Fruit fly (Drosophila melanogaster): ENCODE data around the gene mRpL1.

mRpL1 gene

dm6 chr3R:8316344-8317105 is 15.3 kb downstream of the mRpL1 start, which contains the start of gene Coq2 (continued):
- TF ChIP-seq MBD-R2 (GFP tag; IDR thresholded peaks at IDR 0.05), result peak; percentile 82
- TF ChIP-seq ranshi (GFP tag; IDR thresholded peaks at IDR 0.05), result no peak
- TF ChIP-seq jumu (GFP tag; optimal IDR thresholded peaks at IDR 0.05), result no peak
- TF ChIP-seq sob (GFP tag; IDR thresholded peaks at IDR 0.05), result no peak
- no peak for TF ChIP-seq klu (GFP tag; IDR thresholded peaks at IDR 0.05)
- TF ChIP-seq Tbp (GFP tag; optimal IDR thresholded peaks at IDR 0.05), result no peak
- no peak for TF ChIP-seq emc (GFP tag; optimal IDR thresholded peaks at IDR 0.05)
- no peak for TF ChIP-seq ato (GFP tag; IDR thresholded peaks at IDR 0.05; ENCODE audit: partially characterized antibody)
- TF ChIP-seq yki (optimal IDR thresholded peaks at IDR 0.05), result no peak
- peak; percentile 100 for TF ChIP-seq MTF-1 (GFP tag; optimal IDR thresholded peaks at IDR 0.05; ENCODE audit: borderline replicate concordance)
- TF ChIP-seq Dref (GFP tag; IDR thresholded peaks at IDR 0.05), result peak; percentile 47; the same call in 1 of the 2 replicates
- TF ChIP-seq wor (GFP tag; IDR thresholded peaks at IDR 0.05), result no peak
- no peak for TF ChIP-seq chinmo (GFP tag; IDR thresholded peaks at IDR 0.05; ENCODE audit: partially characterized antibody)
- TF ChIP-seq CG15011 (GFP tag; optimal IDR thresholded peaks at IDR 0.05), result no peak
- no peak for TF ChIP-seq Asciz (GFP tag; optimal IDR thresholded peaks at IDR 0.05)
- TF ChIP-seq CG13296 (GFP tag; optimal IDR thresholded peaks at IDR 0.05), result no peak
- TF ChIP-seq CG33213 (GFP tag; optimal IDR thresholded peaks at IDR 0.05), result peak; percentile 21
- TF ChIP-seq Atf-2 (GFP tag; optimal IDR thresholded peaks at IDR 0.05), result no peak
- no peak for TF ChIP-seq crc (GFP tag; optimal IDR thresholded peaks at IDR 0.05)
- TF ChIP-seq row (GFP tag; IDR thresholded peaks at IDR 0.05), result peak; percentile 28; the same call in 1 of the 3 replicates
- TF ChIP-seq PHDP (tag; optimal IDR thresholded peaks at IDR 0.05), result no peak
- TF ChIP-seq CG8924 (tag; optimal IDR thresholded peaks at IDR 0.05), result no peak
- no peak for TF ChIP-seq BtbVII (GFP tag; optimal IDR thresholded peaks at IDR 0.05)
- peak; percentile 24; the same call in 1 of the 2 replicates for TF ChIP-seq GATAe (GFP tag; conservative IDR thresholded peaks at IDR 0.05)
- no peak for TF ChIP-seq Hand (GFP tag; optimal IDR thresholded peaks at IDR 0.05)
- TF ChIP-seq pnt (GFP tag; optimal IDR thresholded peaks at IDR 0.05), result no peak
- no peak for TF ChIP-seq CG2202 (tag; optimal IDR thresholded peaks at IDR 0.05)
- TF ChIP-seq cg (GFP tag; optimal IDR thresholded peaks at IDR 0.05), result no peak
- TF ChIP-seq D (optimal IDR thresholded peaks at IDR 0.05), result no peak
- TF ChIP-seq D (GFP tag; optimal IDR thresholded peaks at IDR 0.05), result no peak
- no peak for TF ChIP-seq CG4707 (GFP tag; optimal IDR thresholded peaks at IDR 0.05)
- TF ChIP-seq nerfin-2 (GFP tag; IDR thresholded peaks at IDR 0.05; ENCODE audit: partially characterized antibody), result no peak
- peak; percentile 79 for TF ChIP-seq Med (GFP tag)
- no peak for TF ChIP-seq CG11560 (tag; IDR thresholded peaks at IDR 0.05)
- TF ChIP-seq ab (GFP tag; optimal IDR thresholded peaks at IDR 0.05), result no peak
- peak; percentile 77 for TF ChIP-seq CG3847 (GFP tag; IDR thresholded peaks at IDR 0.05)
- TF ChIP-seq CG10274 (GFP tag; optimal IDR thresholded peaks at IDR 0.05), result no peak
- no peak for TF ChIP-seq CG14014 (GFP tag; IDR thresholded peaks at IDR 0.05)
- TF ChIP-seq CG2889 (GFP tag; IDR thresholded peaks at IDR 0.05), result no peak
- TF ChIP-seq D19B (GFP tag; optimal IDR thresholded peaks at IDR 0.05), result no peak
- TF ChIP-seq CG15514 (GFP tag; optimal IDR thresholded peaks at IDR 0.05), result peak; percentile 60
- no peak for TF ChIP-seq CG34376 (GFP tag; optimal IDR thresholded peaks at IDR 0.05)
- no peak for TF ChIP-seq Doc3 (GFP tag; IDR thresholded peaks at IDR 0.05; ENCODE audit: partially characterized antibody)
- peak; percentile 88 for TF ChIP-seq Lhr (GFP tag; optimal IDR thresholded peaks at IDR 0.05)
- TF ChIP-seq mam (GFP tag; optimal IDR thresholded peaks at IDR 0.05), result no peak
- no peak for TF ChIP-seq hth (optimal IDR thresholded peaks at IDR 0.05)
- peak; percentile 92 for TF ChIP-seq sd (tag; optimal IDR thresholded peaks at IDR 0.05)
- TF ChIP-seq CG7963 (GFP tag; IDR thresholded peaks at IDR 0.05; ENCODE audit: partially characterized antibody), result no peak
- no peak for TF ChIP-seq CG14050 (GFP tag; IDR thresholded peaks at IDR 0.05)
- TF ChIP-seq CG6854 (GFP tag; optimal IDR thresholded peaks at IDR 0.05), result no peak
- TF ChIP-seq Hr39 (optimal IDR thresholded peaks at IDR 0.05), result no peak
